Worm (Caenorhabditis elegans): Measurements from ENCODE around the gene Y57G11A.2.

Gene Y57G11A.2

ce11 chrIV:14506042-14506441, 13.3 kb downstream of the Y57G11A.2 start:
- TF ChIP-seq lsy-27 (tag; optimal IDR thresholded peaks at IDR 0.05; ENCODE audit: borderline replicate concordance, insufficient read depth) (no peak), attf-6 (GFP tag; IDR thresholded peaks at IDR 0.05) (peak; percentile 41; the same call in 1 of the 2 replicates)

- TF ChIP-seq madf-8 (GFP tag; conservative IDR thresholded peaks at IDR 0.05) (no peak), F10E7.11 (tag; optimal IDR thresholded peaks at IDR 0.05) (no peak), xnd-1 (tag; optimal IDR thresholded peaks at IDR 0.05) (no peak)
Measured at ce11 chrIV:14505066-14505465, 14.3 kb downstream of the Y57G11A.2 start, which contains the start of gene tag-273. Gene tag-273, minus strand, starts transcription at chrIV:14505166.

ce11 chrIV:14496494-14496893, 22.8 kb downstream of the Y57G11A.2 start:
- no peak for TF ChIP-seq die-1 (tag; optimal IDR thresholded peaks at IDR 0.05)
- TF ChIP-seq hmg-1.2 (GFP tag; IDR thresholded peaks at IDR 0.05): peak; percentile 80

- TF ChIP-seq lin-26 (GFP tag; IDR thresholded peaks at IDR 0.05) (no peak), Y95B8A.8 (GFP tag; IDR thresholded peaks at IDR 0.05) (no peak), nhr-120 (GFP tag; IDR thresholded peaks at IDR 0.05) (no peak), B0019.2 (GFP tag; conservative IDR thresholded peaks at IDR 0.05) (no peak), attf-6 (GFP tag; IDR thresholded peaks at IDR 0.05) (peak; percentile 63; the same call in 1 of the 2 replicates), pha-4 (tag; optimal IDR thresholded peaks at IDR 0.05) (no peak), madf-3 (GFP tag; IDR thresholded peaks at IDR 0.05) (no peak), snpc-4 (GFP tag; optimal IDR thresholded peaks at IDR 0.05) (no peak), snpc-4 (tag; optimal IDR thresholded peaks at IDR 0.05) (peak in 2 of 4 experiments; percentile 40 to 61), madf-8 (GFP tag; conservative IDR thresholded peaks at IDR 0.05) (no peak), C17E4.6 (GFP tag; IDR thresholded peaks at IDR 0.05) (no peak), egl-44 (GFP tag; IDR thresholded peaks at IDR 0.05) (no peak), T07F8.4 (tag; optimal IDR thresholded peaks at IDR 0.05) (no peak), let-607 (tag; optimal IDR thresholded peaks at IDR 0.05) (no peak), Y53G8AR.9 (GFP tag; conservative IDR thresholded peaks at IDR 0.05) (no peak), bed-2 (GFP tag; IDR thresholded peaks at IDR 0.05) (no peak), ets-4 (GFP tag; optimal IDR thresholded peaks at IDR 0.05) (no peak)
Measured at ce11 chrIV:14495474-14495873, 23.8 kb downstream of the Y57G11A.2 start.

- TF ChIP-seq F22D6.2 (tag; optimal IDR thresholded peaks at IDR 0.05): no peak
- no peak for TF ChIP-seq tbp1 (GFP tag; optimal IDR thresholded peaks at IDR 0.05)
- TF ChIP-seq snpc-4 (GFP tag; optimal IDR thresholded peaks at IDR 0.05): no peak
- peak in 1 of 4 experiments; percentile 10 for TF ChIP-seq snpc-4 (tag; optimal IDR thresholded peaks at IDR 0.05)
Measured at ce11 chrIV:14491135-14491534, 28.2 kb downstream of the Y57G11A.2 start.

- TF ChIP-seq egrh-3 (GFP tag; IDR thresholded peaks at IDR 0.05) (no peak), nhr-80 (tag; optimal IDR thresholded peaks at IDR 0.05) (peak; percentile 49), gei-17 (GFP tag; optimal IDR thresholded peaks at IDR 0.05) (no peak)
Measured at ce11 chrIV:14483427-14483826, 35.9 kb downstream of the Y57G11A.2 start.

ce11 chrIV:14481984-14482383, 37.3 kb downstream of the Y57G11A.2 start, which contains the start of gene Y57G11A.4:
Gene Y57G11A.4, plus strand, starts transcription at chrIV:14482284.
- no peak for TF ChIP-seq sdz-38 (tag; optimal IDR thresholded peaks at IDR 0.05)
- TF ChIP-seq C06A6.2 (GFP tag; conservative IDR thresholded peaks at IDR 0.05): no peak
- TF ChIP-seq B0035.1 (tag; optimal IDR thresholded peaks at IDR 0.05): no peak
- TF ChIP-seq nhr-179 (tag; optimal IDR thresholded peaks at IDR 0.05): no peak
- no peak for TF ChIP-seq T07F8.4 (tag; optimal IDR thresholded peaks at IDR 0.05)
- TF ChIP-seq ztf-22 (GFP tag; optimal IDR thresholded peaks at IDR 0.05): no peak
- TF ChIP-seq C17E4.6 (GFP tag; IDR thresholded peaks at IDR 0.05): no peak
- TF ChIP-seq ccch-3 (GFP tag; optimal IDR thresholded peaks at IDR 0.05): no peak
- no peak for TF ChIP-seq F49E8.2 (tag; optimal IDR thresholded peaks at IDR 0.05; ENCODE audit: insufficient read depth)
- no peak for TF ChIP-seq ztf-18 (tag; optimal IDR thresholded peaks at IDR 0.05)
- TF ChIP-seq snpc-3.4 (tag; optimal IDR thresholded peaks at IDR 0.05): no peak
- TF ChIP-seq aptf-3 (GFP tag; IDR thresholded peaks at IDR 0.05): no peak
- TF ChIP-seq snpc-1.1 (tag; optimal IDR thresholded peaks at IDR 0.05; ENCODE audit: insufficient read depth): no peak
- no peak for TF ChIP-seq sea-2 (GFP tag; IDR thresholded peaks at IDR 0.05)

Measured in whole organism, young adult.